1 fruit fly cellular context compared by ENCODE assay signal in the genomic region with DNA sequence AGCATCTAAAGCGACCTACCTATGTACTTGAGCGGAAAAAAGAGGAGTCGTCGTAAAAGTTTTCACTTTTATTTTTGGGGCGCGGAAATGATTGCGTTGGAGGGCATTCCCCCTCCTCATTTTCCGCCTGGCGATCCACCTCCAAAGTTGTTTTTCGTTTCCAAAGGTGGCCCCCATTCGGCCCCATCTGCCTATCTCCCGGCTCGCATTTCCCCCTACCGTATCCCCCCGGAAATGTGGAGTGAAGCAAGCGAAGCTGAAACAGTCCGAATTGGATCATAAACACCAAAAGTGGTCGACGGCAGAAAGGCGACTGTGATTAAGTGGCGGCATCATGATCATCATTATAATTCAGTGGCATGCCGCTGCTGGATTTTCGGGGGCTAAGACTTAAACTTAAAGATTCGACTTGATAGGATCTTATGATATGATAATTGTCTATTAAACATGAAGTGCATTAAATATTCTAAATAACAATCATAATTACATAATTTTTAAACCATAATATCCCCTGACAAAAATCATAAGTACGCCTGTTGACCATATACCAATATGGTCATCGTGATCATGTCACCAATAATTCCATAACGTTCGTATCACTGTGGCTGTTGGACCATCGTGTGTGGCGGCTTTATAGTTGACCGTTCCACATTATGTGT.
TF ChIP-seq lines count a peak whose summit lies in the region.

No protein-coding gene starts in this region.

TF ChIP-seq in whole organism, embryonic, 481 proteins besides CTCF, POLR2A, EP300 and RAD21 (continued from another document and continues in another):
- no peak for TF ChIP-seq Tbp (GFP tag; optimal IDR thresholded peaks at IDR 0.05; lab: Kevin White, UChicago)
- no peak for TF ChIP-seq YL-1 (GFP tag; optimal IDR thresholded peaks at IDR 0.05; lab: Kevin White, UChicago)
- TF ChIP-seq danr (GFP tag; IDR thresholded peaks at IDR 0.05; lab: Robert Waterston, UW): 0 out of 2 replicates have a peak, but pooled peaks have one; percentile 21
- TF ChIP-seq CG18764 (GFP tag; optimal IDR thresholded peaks at IDR 0.05; lab: Kevin White, UChicago): peak; percentile 17
- no peak for TF ChIP-seq CG10431 (GFP tag; optimal IDR thresholded peaks at IDR 0.05; lab: Kevin White, UChicago)
- no peak for TF ChIP-seq mld (GFP tag; IDR thresholded peaks at IDR 0.05; lab: Robert Waterston, UW; ENCODE audit: partially characterized antibody)
- no peak for TF ChIP-seq nom (GFP tag; optimal IDR thresholded peaks at IDR 0.05; lab: Kevin White, UChicago)
- TF ChIP-seq CG32772 (GFP tag; IDR thresholded peaks at IDR 0.05; lab: Robert Waterston, UW): peak; percentile 72
- peak; percentile 28 for TF ChIP-seq Jarid2 (GFP tag; optimal IDR thresholded peaks at IDR 0.05; lab: Kevin White, UChicago)
- TF ChIP-seq Atf-2 (GFP tag; optimal IDR thresholded peaks at IDR 0.05; lab: Kevin White, UChicago): peak; percentile 41
- peak; percentile 51 for TF ChIP-seq bab2 (GFP tag; optimal IDR thresholded peaks at IDR 0.05; lab: Kevin White, UChicago)
- TF ChIP-seq Hand (GFP tag; optimal IDR thresholded peaks at IDR 0.05; lab: Kevin White, UChicago): peak; percentile 35
- 0 out of 2 replicates have a peak, but pooled peaks have one; percentile 38 for TF ChIP-seq ssp (GFP tag; IDR thresholded peaks at IDR 0.05; lab: Robert Waterston, UW)
- peak; percentile 70 for TF ChIP-seq CG7556 (GFP tag; optimal IDR thresholded peaks at IDR 0.05; lab: Kevin White, UChicago)
- no peak for TF ChIP-seq CG17612 (GFP tag; IDR thresholded peaks at IDR 0.05; lab: Robert Waterston, UW)
- TF ChIP-seq Ets65A (GFP tag; lab: Kevin White, UChicago): peak; percentile 89
- TF ChIP-seq CG6765 (GFP tag; optimal IDR thresholded peaks at IDR 0.05; lab: Kevin White, UChicago): peak; percentile 22
- TF ChIP-seq Nf-YB (GFP tag; optimal IDR thresholded peaks at IDR 0.05; lab: Kevin White, UChicago): peak; percentile 48
- TF ChIP-seq Dek (tag; optimal IDR thresholded peaks at IDR 0.05; lab: Kevin White, UChicago): peak; percentile 74
- TF ChIP-seq fd64A (GFP tag; optimal IDR thresholded peaks at IDR 0.05; lab: Kevin White, UChicago): peak; percentile 43
- TF ChIP-seq CG8924 (tag; optimal IDR thresholded peaks at IDR 0.05; lab: Kevin White, UChicago): peak; percentile 79
- TF ChIP-seq CoRest (tag; optimal IDR thresholded peaks at IDR 0.05; lab: Kevin White, UChicago): peak; percentile 74
- peak; percentile 83 for TF ChIP-seq row (GFP tag; IDR thresholded peaks at IDR 0.05; lab: Robert Waterston, UW)
- TF ChIP-seq CG11723 (GFP tag; optimal IDR thresholded peaks at IDR 0.05; lab: Kevin White, UChicago): peak; percentile 44
- peak; percentile 66; the same call in 1 of the 2 replicates for TF ChIP-seq CG11247 (GFP tag; IDR thresholded peaks at IDR 0.05; lab: Robert Waterston, UW)
- no peak; the same call in 1 of the 2 replicates for TF ChIP-seq GATAe (GFP tag; conservative IDR thresholded peaks at IDR 0.05; lab: Robert Waterston, UW)
- TF ChIP-seq CG17359 (tag; optimal IDR thresholded peaks at IDR 0.05; lab: Kevin White, UChicago): peak; percentile 86
- TF ChIP-seq eve (GFP tag; optimal IDR thresholded peaks at IDR 0.05; lab: Kevin White, UChicago): peak in 1 of 2 experiments; percentile 87
- no peak for TF ChIP-seq gfzf (GFP tag; optimal IDR thresholded peaks at IDR 0.05; lab: Kevin White, UChicago)
- no peak for TF ChIP-seq B-H2 (GFP tag; optimal IDR thresholded peaks at IDR 0.05; lab: Kevin White, UChicago)
- peak; percentile 65; the same call in 1 of the 3 replicates for TF ChIP-seq CG2889 (GFP tag; IDR thresholded peaks at IDR 0.05; lab: Robert Waterston, UW)
- peak; percentile 80 for TF ChIP-seq CG31441 (GFP tag; IDR thresholded peaks at IDR 0.05; lab: Robert Waterston, UW)
- TF ChIP-seq pho (GFP tag; optimal IDR thresholded peaks at IDR 0.05; lab: Kevin White, UChicago): peak; percentile 66
- TF ChIP-seq ftz-f1 (GFP tag; optimal IDR thresholded peaks at IDR 0.05; lab: Kevin White, UChicago): no peak
- peak; percentile 70; the same call in 1 of the 2 replicates for TF ChIP-seq CG6689 (GFP tag; IDR thresholded peaks at IDR 0.05; lab: Robert Waterston, UW)
- peak; percentile 48 for TF ChIP-seq jing (GFP tag; optimal IDR thresholded peaks at IDR 0.05; lab: Kevin White, UChicago)
- TF ChIP-seq CG15479 (GFP tag; optimal IDR thresholded peaks at IDR 0.05; lab: Kevin White, UChicago): no peak
- TF ChIP-seq CG10462 (GFP tag; optimal IDR thresholded peaks at IDR 0.05; lab: Kevin White, UChicago): no peak
- TF ChIP-seq sc (optimal IDR thresholded peaks at IDR 0.05; lab: Kevin White, UChicago): no peak
- TF ChIP-seq sc (GFP tag; optimal IDR thresholded peaks at IDR 0.05; lab: Kevin White, UChicago): peak; percentile 4
- no peak for TF ChIP-seq CG10565 (GFP tag; optimal IDR thresholded peaks at IDR 0.05; lab: Kevin White, UChicago)
- peak; percentile 45 for TF ChIP-seq salm (tag; optimal IDR thresholded peaks at IDR 0.05; lab: Kevin White, UChicago)
- peak; percentile 21 for TF ChIP-seq gcm2 (GFP tag; optimal IDR thresholded peaks at IDR 0.05; lab: Kevin White, UChicago)
- peak; percentile 72 for TF ChIP-seq CG4424 (GFP tag; optimal IDR thresholded peaks at IDR 0.05; lab: Kevin White, UChicago)
- no peak for TF ChIP-seq CG8089 (GFP tag; optimal IDR thresholded peaks at IDR 0.05; lab: Kevin White, UChicago)
- peak; percentile 82 for TF ChIP-seq dmrt99B (tag; optimal IDR thresholded peaks at IDR 0.05; lab: Kevin White, UChicago)
- TF ChIP-seq CG9609 (GFP tag; optimal IDR thresholded peaks at IDR 0.05; lab: Kevin White, UChicago): peak; percentile 43
- TF ChIP-seq Vsx1 (GFP tag; optimal IDR thresholded peaks at IDR 0.05; lab: Kevin White, UChicago): no peak
- TF ChIP-seq slbo (GFP tag; IDR thresholded peaks at IDR 0.05; lab: Robert Waterston, UW): peak; percentile 82
- peak; percentile 29 for TF ChIP-seq kay (GFP tag; optimal IDR thresholded peaks at IDR 0.05; lab: Kevin White, UChicago)
- peak; percentile 0 for TF ChIP-seq MTF-1 (GFP tag; optimal IDR thresholded peaks at IDR 0.05; lab: Kevin White, UChicago; ENCODE audit: borderline replicate concordance)
- no peak for TF ChIP-seq MESR4 (GFP tag; optimal IDR thresholded peaks at IDR 0.05; lab: Kevin White, UChicago)
- no peak for TF ChIP-seq Neu2 (GFP tag; optimal IDR thresholded peaks at IDR 0.05; lab: Kevin White, UChicago; ENCODE audit: borderline replicate concordance)
- no peak for TF ChIP-seq Sry-δ (GFP tag; optimal IDR thresholded peaks at IDR 0.05; lab: Kevin White, UChicago)
- TF ChIP-seq CG7928 (GFP tag; optimal IDR thresholded peaks at IDR 0.05; lab: Kevin White, UChicago): peak; percentile 11
- peak in 1 of 3 experiments; percentile 49 for TF ChIP-seq lola (GFP tag; optimal IDR thresholded peaks at IDR 0.05; lab: Kevin White, UChicago)
- TF ChIP-seq Mrtf (GFP tag; IDR thresholded peaks at IDR 0.05; lab: Robert Waterston, UW): 0 out of 3 replicates have a peak, but pooled peaks have one; percentile 26
- peak; percentile 60 for TF ChIP-seq CG13296 (GFP tag; optimal IDR thresholded peaks at IDR 0.05; lab: Kevin White, UChicago)
- TF ChIP-seq CG16863 (GFP tag; optimal IDR thresholded peaks at IDR 0.05; lab: Kevin White, UChicago): peak; percentile 36
- TF ChIP-seq CG10979 (tag; optimal IDR thresholded peaks at IDR 0.05; lab: Kevin White, UChicago): peak; percentile 72
- peak; percentile 33; the same call in 1 of the 2 replicates for TF ChIP-seq CG9215 (GFP tag; IDR thresholded peaks at IDR 0.05; lab: Robert Waterston, UW)
- no peak for TF ChIP-seq hb (GFP tag; IDR thresholded peaks at IDR 0.05; lab: Robert Waterston, UW; ENCODE audit: partially characterized antibody)
- TF ChIP-seq CG10654 (GFP tag; optimal IDR thresholded peaks at IDR 0.05; lab: Kevin White, UChicago): peak; percentile 27
- peak; percentile 17; the same call in 1 of the 3 replicates for TF ChIP-seq jigr1 (GFP tag; IDR thresholded peaks at IDR 0.05; lab: Robert Waterston, UW)
- no peak for TF ChIP-seq sna (GFP tag; IDR thresholded peaks at IDR 0.05; lab: Robert Waterston, UW; ENCODE audit: partially characterized antibody)
- no peak for TF ChIP-seq Bgb (GFP tag; IDR thresholded peaks at IDR 0.05; lab: Robert Waterston, UW; ENCODE audit: partially characterized antibody)
- TF ChIP-seq Blimp-1 (GFP tag; optimal IDR thresholded peaks at IDR 0.05; lab: Kevin White, UChicago): peak; percentile 66
- peak; percentile 3 for TF ChIP-seq CG31365 (tag; optimal IDR thresholded peaks at IDR 0.05; lab: Kevin White, UChicago)
- peak; percentile 41 for TF ChIP-seq CG2875 (GFP tag; optimal IDR thresholded peaks at IDR 0.05; lab: Kevin White, UChicago)
- TF ChIP-seq HLH3B (GFP tag; IDR thresholded peaks at IDR 0.05; lab: Robert Waterston, UW): peak; percentile 78
- peak; percentile 77 for TF ChIP-seq CG30403 (GFP tag; optimal IDR thresholded peaks at IDR 0.05; lab: Kevin White, UChicago)
- TF ChIP-seq CG9727 (GFP tag; optimal IDR thresholded peaks at IDR 0.05; lab: Kevin White, UChicago): peak; percentile 55
- peak; percentile 47 for TF ChIP-seq ATbp (GFP tag; optimal IDR thresholded peaks at IDR 0.05; lab: Kevin White, UChicago)
- TF ChIP-seq Antp (GFP tag; optimal IDR thresholded peaks at IDR 0.05; lab: Kevin White, UChicago): peak; percentile 37
- peak; percentile 38; the same call in 1 of the 2 replicates for TF ChIP-seq Taf1 (GFP tag; IDR thresholded peaks at IDR 0.05; lab: Robert Waterston, UW)
- peak; percentile 29 for TF ChIP-seq CG13624 (GFP tag; optimal IDR thresholded peaks at IDR 0.05; lab: Kevin White, UChicago)
- TF ChIP-seq zfh2 (GFP tag; optimal IDR thresholded peaks at IDR 0.05; lab: Kevin White, UChicago): peak; percentile 13
- peak; percentile 52 for TF ChIP-seq tin (GFP tag; optimal IDR thresholded peaks at IDR 0.05; lab: Kevin White, UChicago)
- peak; percentile 58 for TF ChIP-seq CG12299 (tag; optimal IDR thresholded peaks at IDR 0.05; lab: Kevin White, UChicago)
- peak; percentile 54 to 81 for TF ChIP-seq dpn (GFP tag; optimal IDR thresholded peaks at IDR 0.05; lab: Kevin White, UChicago)
- peak; percentile 70 for TF ChIP-seq caup (GFP tag; optimal IDR thresholded peaks at IDR 0.05; lab: Kevin White, UChicago; ENCODE audit: severe bottlenecking)
- TF ChIP-seq Med (GFP tag; lab: Kevin White, UChicago): peak; percentile 88
- TF ChIP-seq PHDP (tag; optimal IDR thresholded peaks at IDR 0.05; lab: Kevin White, UChicago): peak; percentile 82
- peak; percentile 54; the same call in 1 of the 3 replicates for TF ChIP-seq CG7357 (GFP tag; IDR thresholded peaks at IDR 0.05; lab: Robert Waterston, UW)
- TF ChIP-seq Sox102F (GFP tag; optimal IDR thresholded peaks at IDR 0.05; lab: Kevin White, UChicago): peak; percentile 85
- TF ChIP-seq CG12071 (GFP tag; optimal IDR thresholded peaks at IDR 0.05; lab: Kevin White, UChicago): peak; percentile 61
- TF ChIP-seq Myb (GFP tag; optimal IDR thresholded peaks at IDR 0.05; lab: Kevin White, UChicago): peak; percentile 5
- no peak for TF ChIP-seq CG9876 (GFP tag; optimal IDR thresholded peaks at IDR 0.05; lab: Kevin White, UChicago)
- no peak for TF ChIP-seq pan (optimal IDR thresholded peaks at IDR 0.05; lab: Kevin White, UChicago)
- TF ChIP-seq pan (GFP tag; optimal IDR thresholded peaks at IDR 0.05 in 1 of 2, IDR thresholded peaks at IDR 0.05 in 1 of 2): peak in 1 of 2 experiments; percentile 78
- TF ChIP-seq aop (GFP tag; IDR thresholded peaks at IDR 0.05; lab: Robert Waterston, UW): no peak
- no peak for TF ChIP-seq Trl (optimal IDR thresholded peaks at IDR 0.05; lab: Kevin White, UChicago)
- peak; percentile 10 for TF ChIP-seq Trl (GFP tag; optimal IDR thresholded peaks at IDR 0.05; lab: Kevin White, UChicago)
- peak; percentile 72 for TF ChIP-seq ind (GFP tag; optimal IDR thresholded peaks at IDR 0.05; lab: Kevin White, UChicago)
- peak; percentile 30 for TF ChIP-seq slou (GFP tag; optimal IDR thresholded peaks at IDR 0.05; lab: Kevin White, UChicago)
- peak; percentile 71 for TF ChIP-seq Asciz (GFP tag; optimal IDR thresholded peaks at IDR 0.05; lab: Kevin White, UChicago)
- TF ChIP-seq btn (GFP tag; optimal IDR thresholded peaks at IDR 0.05; lab: Kevin White, UChicago): no peak
- TF ChIP-seq CG14014 (GFP tag; IDR thresholded peaks at IDR 0.05; lab: Robert Waterston, UW): peak; percentile 79; the same call in 1 of the 2 replicates
- TF ChIP-seq CG17912 (GFP tag; optimal IDR thresholded peaks at IDR 0.05; lab: Kevin White, UChicago): no peak
- TF ChIP-seq cas (GFP tag; IDR thresholded peaks at IDR 0.05; lab: Robert Waterston, UW): 0 out of 2 replicates have a peak, but pooled peaks have one; percentile 21
- no peak for TF ChIP-seq prd (optimal IDR thresholded peaks at IDR 0.05; lab: Kevin White, UChicago)
- peak; percentile 73 for TF ChIP-seq prd (GFP tag; IDR thresholded peaks at IDR 0.05; lab: Robert Waterston, UW)
- TF ChIP-seq h (optimal IDR thresholded peaks at IDR 0.05; lab: Kevin White, UChicago): no peak
- TF ChIP-seq Lpt (GFP tag; optimal IDR thresholded peaks at IDR 0.05; lab: Kevin White, UChicago): no peak
- TF ChIP-seq disco-r (GFP tag; optimal IDR thresholded peaks at IDR 0.05; lab: Kevin White, UChicago): no peak
- TF ChIP-seq Hmx (GFP tag; optimal IDR thresholded peaks at IDR 0.05; lab: Kevin White, UChicago): no peak
- TF ChIP-seq CG34376 (GFP tag; optimal IDR thresholded peaks at IDR 0.05; lab: Kevin White, UChicago): peak; percentile 5
- TF ChIP-seq CkIIα-i1 (GFP tag; IDR thresholded peaks at IDR 0.05; lab: Robert Waterston, UW): no peak
- TF ChIP-seq yki (optimal IDR thresholded peaks at IDR 0.05; lab: Kevin White, UChicago): no peak
- peak; percentile 76 for TF ChIP-seq ranshi (GFP tag; IDR thresholded peaks at IDR 0.05; lab: Robert Waterston, UW)
- no peak for TF ChIP-seq CG34224 (GFP tag; IDR thresholded peaks at IDR 0.05; lab: Robert Waterston, UW; ENCODE audit: partially characterized antibody)
- TF ChIP-seq CG8388 (GFP tag; optimal IDR thresholded peaks at IDR 0.05; lab: Kevin White, UChicago): peak; percentile 56
- peak; percentile 70 for TF ChIP-seq Hsf (GFP tag; optimal IDR thresholded peaks at IDR 0.05; lab: Kevin White, UChicago)
- peak; percentile 43 for TF ChIP-seq pum (GFP tag; optimal IDR thresholded peaks at IDR 0.05; lab: Kevin White, UChicago)
- peak; percentile 7 for TF ChIP-seq CG11398 (GFP tag; optimal IDR thresholded peaks at IDR 0.05; lab: Kevin White, UChicago)
- TF ChIP-seq ci (GFP tag; IDR thresholded peaks at IDR 0.05; lab: Robert Waterston, UW): peak; percentile 85
- no peak for TF ChIP-seq Sin3A (optimal IDR thresholded peaks at IDR 0.05; lab: Kevin White, UChicago)
- peak; percentile 64 for TF ChIP-seq BtbVII (GFP tag; optimal IDR thresholded peaks at IDR 0.05; lab: Kevin White, UChicago)
- TF ChIP-seq ap (GFP tag; IDR thresholded peaks at IDR 0.05; lab: Robert Waterston, UW): peak; percentile 56; the same call in 1 of the 2 replicates
- TF ChIP-seq CG14050 (GFP tag; IDR thresholded peaks at IDR 0.05; lab: Robert Waterston, UW): peak; percentile 73; the same call in 2 of the 3 replicates
- peak; percentile 52 for TF ChIP-seq Nf-YA (GFP tag; IDR thresholded peaks at IDR 0.05; lab: Robert Waterston, UW)
